Worm (Caenorhabditis elegans): ENCODE measurements around the gene vha-6.
"Not testable (repeated sequence)": the region's sequence is repeated elsewhere in the genome, so short reads cannot be mapped to it uniquely, and the experiment has no call there.

The vha-6 gene

DNA sequence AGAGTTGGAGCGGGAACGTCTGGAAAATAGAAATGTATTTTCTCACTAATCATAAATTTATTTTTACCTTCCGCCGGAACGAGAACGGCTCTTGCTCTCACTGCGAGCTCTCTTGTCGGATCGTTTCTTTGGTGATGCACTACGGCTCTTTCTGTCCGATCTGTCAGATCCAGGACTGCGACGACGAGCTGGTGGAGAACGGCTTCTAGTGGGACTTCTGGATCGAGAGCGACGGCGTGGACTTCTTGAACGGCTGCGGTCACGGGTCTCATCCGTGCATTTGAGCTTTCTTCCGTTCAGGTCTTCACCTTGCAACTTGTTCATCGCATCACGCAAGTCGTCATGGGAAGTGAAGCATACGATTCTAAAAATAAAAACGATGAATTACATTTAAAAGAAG is 13.5 kb upstream of the vha-6 start:
- TF ChIP-seq nhr-71 (tag; optimal IDR thresholded peaks at IDR 0.05): no peak
- TF ChIP-seq jun-1 (tag; optimal IDR thresholded peaks at IDR 0.05): no peak
- TF ChIP-seq pqm-1 (tag; optimal IDR thresholded peaks at IDR 0.05): no peak
- TF ChIP-seq vab-15 (tag; optimal IDR thresholded peaks at IDR 0.05): no peak
- TF ChIP-seq lin-13 (GFP tag; optimal IDR thresholded peaks at IDR 0.05): no peak
- no peak for TF ChIP-seq unc-62 (GFP tag; optimal IDR thresholded peaks at IDR 0.05)
- no peak for TF ChIP-seq egl-13 (tag; optimal IDR thresholded peaks at IDR 0.05)
- TF ChIP-seq elt-2 (tag; optimal IDR thresholded peaks at IDR 0.05): no peak
- no peak for TF ChIP-seq nhr-19 (GFP tag; conservative IDR thresholded peaks at IDR 0.05)
- TF ChIP-seq nhr-11 (tag; optimal IDR thresholded peaks at IDR 0.05): no peak
- no peak for TF ChIP-seq lin-14 (GFP tag; optimal IDR thresholded peaks at IDR 0.05)
- no peak for TF ChIP-seq lin-15B (tag; optimal IDR thresholded peaks at IDR 0.05)
- no peak for TF ChIP-seq isw-1 (GFP tag; IDR thresholded peaks at IDR 0.05)
- TF ChIP-seq nhr-90 (tag; optimal IDR thresholded peaks at IDR 0.05; ENCODE audit: poor library complexity): no peak
- no peak for TF ChIP-seq sptf-1 (tag; optimal IDR thresholded peaks at IDR 0.05)
- TF ChIP-seq dsc-1 (tag; optimal IDR thresholded peaks at IDR 0.05): no peak

DNA sequence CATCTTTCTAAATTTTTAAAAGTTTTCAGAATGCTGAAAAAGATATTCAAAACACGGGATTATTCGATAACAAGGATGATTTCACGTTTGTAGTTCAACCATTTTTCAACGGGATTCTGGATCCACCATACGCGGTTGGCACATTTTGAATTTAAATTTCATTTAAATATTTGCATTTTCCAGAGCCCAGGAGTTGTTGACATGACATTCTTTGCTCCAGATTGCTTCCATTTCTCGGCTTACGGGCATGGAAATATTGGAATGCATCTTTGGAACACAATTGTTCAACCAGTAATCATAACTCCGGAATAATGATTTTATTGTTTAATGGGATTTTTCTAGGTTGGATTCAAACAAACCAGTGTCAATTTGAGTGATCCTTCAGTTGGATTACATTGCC is 12.6 kb upstream of the vha-6 start:
- no peak for TF ChIP-seq efl-1 (optimal IDR thresholded peaks at IDR 0.05)
- TF ChIP-seq efl-1 (GFP tag; optimal IDR thresholded peaks at IDR 0.05 in 1 of 2): peak in 1 of 2 experiments; percentile 26
- no peak for TF ChIP-seq jun-1 (tag; optimal IDR thresholded peaks at IDR 0.05)

ce11 chrII:11448753-11449152 is 10.5 kb upstream of the vha-6 start, which contains the start of gene W02B12.1:
Gene W02B12.1, plus strand, starts transcription at chrII:11449021.
- no peak for TF ChIP-seq nhr-71 (tag; optimal IDR thresholded peaks at IDR 0.05)
- peak; percentile 57 for TF ChIP-seq elt-2 (tag; optimal IDR thresholded peaks at IDR 0.05)
- no peak for TF ChIP-seq lin-14 (GFP tag; optimal IDR thresholded peaks at IDR 0.05)
- no peak for TF ChIP-seq nhr-28 (tag; optimal IDR thresholded peaks at IDR 0.05)

ce11 chrII:11444973-11445372 is 6.7 kb upstream of the vha-6 start, which contains the start of gene W02B12.13:
Gene W02B12.13, plus strand, starts transcription at chrII:11445273.
- no peak for TF ChIP-seq nhr-19 (GFP tag; conservative IDR thresholded peaks at IDR 0.05)
- no peak for TF ChIP-seq mdl-1 (tag; optimal IDR thresholded peaks at IDR 0.05)
- no peak for TF ChIP-seq jun-1 (tag; optimal IDR thresholded peaks at IDR 0.05)
- no peak for TF ChIP-seq dpl-1 (GFP tag; optimal IDR thresholded peaks at IDR 0.05)
- no peak for TF ChIP-seq nhr-28 (tag; optimal IDR thresholded peaks at IDR 0.05)
- TF ChIP-seq C34B4.2 (tag; optimal IDR thresholded peaks at IDR 0.05): no peak
- TF ChIP-seq vab-15 (tag; optimal IDR thresholded peaks at IDR 0.05): no peak

- TF ChIP-seq snu-23 (GFP tag; optimal IDR thresholded peaks at IDR 0.05) (no peak), jun-1 (tag; optimal IDR thresholded peaks at IDR 0.05) (no peak), ceh-63 (GFP tag; optimal IDR thresholded peaks at IDR 0.05) (no peak), nhr-85 (tag) (no peak), xbp-1 (tag; optimal IDR thresholded peaks at IDR 0.05) (no peak)
Observed at ce11 chrII:11443862-11444261, 5.6 kb upstream of the vha-6 start, which contains the start of gene adbp-1. Gene adbp-1, plus strand, starts transcription at chrII:11444162.

DNA sequence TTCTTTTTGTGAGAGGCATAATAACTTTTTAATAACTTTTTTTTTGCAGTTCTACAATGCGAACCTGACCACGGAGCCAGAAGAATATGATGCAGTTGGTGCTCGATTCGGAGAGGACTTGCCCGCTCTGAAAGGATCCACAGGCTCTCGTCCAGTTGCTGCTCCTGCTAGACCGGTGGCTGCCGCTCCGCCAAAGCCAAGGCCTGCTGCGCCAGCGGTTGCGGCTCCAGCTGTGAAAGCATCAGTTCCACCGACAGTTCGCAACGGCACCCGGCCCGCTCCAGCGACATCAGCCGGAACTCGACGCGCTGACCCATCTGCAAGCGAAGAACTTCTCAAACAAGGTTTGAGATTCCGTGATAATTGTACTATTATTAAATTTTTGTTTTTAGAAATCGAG is 4.9 kb upstream of the vha-6 start:
- TF ChIP-seq ceh-8 (GFP tag; optimal IDR thresholded peaks at IDR 0.05): peak; percentile 28
- no peak for TF ChIP-seq snpc-4 (tag; optimal IDR thresholded peaks at IDR 0.05)

- TF ChIP-seq fkh-10 (GFP tag; optimal IDR thresholded peaks at IDR 0.05); ceh-88 (GFP tag; IDR thresholded peaks at IDR 0.05); nhr-11 (tag; optimal IDR thresholded peaks at IDR 0.05): not testable (repeated sequence)
Observed at ce11 chrII:11442425-11442824, 4.2 kb upstream of the vha-6 start, which contains the start of gene ebp-2. Gene ebp-2, plus strand, starts transcription at chrII:11442725.
